Worm (Caenorhabditis elegans) whole organism, young adult: ENCODE measurements around the gene F09G2.8.

Source experiments
- F49E8.2 ChIP-seq: sonication (generic microtip); optimal IDR thresholded peaks from 3 replicates; lab custom pipeline; 2017; ENCODE audit warnings: missing genetic modification characterization, mild to moderate bottlenecking, missing compliant biosample characterization, antibody characterized with exemption, moderate library complexity; ENCODE audit not compliant: insufficient read depth
- K12H6.12 ChIP-seq: fragments of 200-800 bp; sonication (Bioruptor generic); optimal IDR thresholded peaks from 2 replicates; lab custom pipeline; 2018; ENCODE audit warnings: mild to moderate bottlenecking, missing genetic modification characterization, missing compliant biosample characterization
- ZK185.1 ChIP-seq: sonication (generic microtip); optimal IDR thresholded peaks from 2 replicates; lab custom pipeline; 2016; ENCODE audit warnings: mild to moderate bottlenecking, missing genetic modification characterization, missing compliant biosample characterization; ENCODE audit not compliant: poor library complexity, severe bottlenecking
- ama-1 ChIP-seq, 3 experiments: fragments of 150-350 bp in 1 of 3; sonication (generic microtip) in 2 of 3; optimal IDR thresholded peaks; 2 replicates each; lab custom pipeline; 2014 to 2018; ENCODE audit warnings: missing biosample characterization in 2 of 3, missing genetic modification characterization in 2 of 3, missing genetic modification reagents in 2 of 3
- ekl-4 ChIP-seq: fragments of 200-800 bp; sonication (Bioruptor generic); IDR thresholded peaks from 2 replicates; pipeline ENCODE4 v1.3.6; 2022; ENCODE audit warnings: missing genetic modification reagents, missing genetic modification characterization, missing compliant biosample characterization
- hlh-12 ChIP-seq: sonication (generic microtip); optimal IDR thresholded peaks from 2 replicates; lab custom pipeline; 2016; ENCODE audit warnings: missing genetic modification characterization, missing compliant biosample characterization
- lir-1 ChIP-seq: fragments of 200-800 bp; sonication (Bioruptor generic); conservative IDR thresholded peaks from 2 replicates; pipeline ENCODE4 v1.3.6; 2022; ENCODE audit warnings: missing genetic modification reagents, missing genetic modification characterization, missing compliant biosample characterization
- nfya-1 ChIP-seq: sonication (generic microtip); optimal IDR thresholded peaks from 2 replicates; lab custom pipeline; 2017; ENCODE audit warnings: antibody characterized with exemption, missing compliant biosample characterization, missing genetic modification characterization, borderline replicate concordance; ENCODE audit not compliant: insufficient read depth
- pha-4 ChIP-seq: fragments of 150-350 bp; sonication (generic microtip); optimal IDR thresholded peaks from 2 replicates; lab custom pipeline; 2014; ENCODE audit warnings: missing biosample characterization, missing genetic modification reagents, missing genetic modification characterization
- sea-2 ChIP-seq: fragments of 200-800 bp; sonication (Bioruptor generic); IDR thresholded peaks from 2 replicates; pipeline ENCODE4 v1.3.6; 2022; ENCODE audit warnings: missing genetic modification characterization, missing compliant biosample characterization
- snpc-4 ChIP-seq, 5 experiments: fragments of 150-350 bp in 1 of 5; sonication (generic microtip) in 4 of 5; optimal IDR thresholded peaks; 2 replicates each; lab custom pipeline; 2014 to 2018; ENCODE audit warnings: missing genetic modification characterization in 5 of 5, missing biosample characterization in 3 of 5, antibody characterized with exemption in 2 of 5, mild to moderate bottlenecking in 2 of 5, missing compliant biosample characterization in 2 of 5, missing genotype in 2 of 5, moderate library complexity in 2 of 5, missing genetic modification reagents in 1 of 5
- ztf-26 ChIP-seq: sonication (generic microtip); optimal IDR thresholded peaks from 2 replicates; lab custom pipeline; 2017; ENCODE audit warnings: missing genetic modification characterization, missing compliant biosample characterization

DNA sequence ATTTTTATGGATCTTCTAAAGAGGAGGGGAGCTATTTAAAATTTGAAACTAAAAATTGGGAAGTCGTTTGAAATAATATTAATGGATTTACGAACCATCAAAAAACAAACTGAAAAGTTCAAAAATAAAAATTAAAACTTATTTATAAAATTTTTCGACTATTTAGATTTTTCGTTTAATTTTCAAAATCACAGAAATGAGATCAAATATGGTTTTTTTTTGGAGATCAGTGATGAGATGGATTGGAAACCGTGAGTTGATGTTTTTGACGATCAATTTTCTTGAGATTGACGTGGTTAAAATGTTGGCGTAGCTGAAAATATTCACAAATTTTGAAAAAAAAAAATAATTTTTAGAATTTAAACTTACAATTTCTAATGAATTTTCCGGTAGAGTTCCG lies 25.5 kb upstream of the F09G2.8 start, which contains the start of gene C13F10.5:
- no peak for TF ChIP-seq ekl-4 (GFP tag; lab: Robert Waterston, UW)
- no peak for TF ChIP-seq ztf-26
- TF ChIP-seq hlh-12: no peak
- no peak for TF ChIP-seq nfya-1 (tag; lab: Kevin White, UChicago)
- TF ChIP-seq pha-4 (tag; lab: Kevin White, UChicago): no peak
- no peak for TF ChIP-seq snpc-4 (GFP tag; optimal IDR thresholded peaks at IDR 0.05; lab: Kevin White, UChicago)
- no peak for TF ChIP-seq snpc-4 (tag; optimal IDR thresholded peaks at IDR 0.05; lab: Kevin White, UChicago)
- no peak for TF ChIP-seq ama-1 (optimal IDR thresholded peaks at IDR 0.05; lab: Kevin White, UChicago)
- TF ChIP-seq ama-1 (GFP tag; optimal IDR thresholded peaks at IDR 0.05; lab: Kevin White, UChicago): no peak
- no peak for TF ChIP-seq K12H6.12
- no peak for TF ChIP-seq lir-1 (GFP tag; lab: Robert Waterston, UW)
- no peak for TF ChIP-seq sea-2 (GFP tag; lab: Robert Waterston, UW)
- no peak for TF ChIP-seq ZK185.1 (tag; lab: Kevin White, UChicago)
- TF ChIP-seq F49E8.2 (tag; lab: Kevin White, UChicago): no peak
